Worm (Caenorhabditis elegans): Measurements from ENCODE around the gene T05B4.12.

- TF ChIP-seq mdl-1 (tag; optimal IDR thresholded peaks at IDR 0.05) (no peak), ces-1 (GFP tag; optimal IDR thresholded peaks at IDR 0.05) (no peak), unc-130 (GFP tag; optimal IDR thresholded peaks at IDR 0.05) (no peak), ztf-11 (tag; optimal IDR thresholded peaks at IDR 0.05) (no peak), fos-1 (tag; optimal IDR thresholded peaks at IDR 0.05) (no peak), snpc-4 (tag; optimal IDR thresholded peaks at IDR 0.05) (no peak), nhr-28 (tag; optimal IDR thresholded peaks at IDR 0.05) (no peak), daf-12 (tag; optimal IDR thresholded peaks at IDR 0.05) (no peak), ceh-82 (tag; optimal IDR thresholded peaks at IDR 0.05) (no peak), aha-1 (tag) (no peak), zag-1 (tag; optimal IDR thresholded peaks at IDR 0.05) (no peak), pha-4 (GFP tag; IDR thresholded peaks at IDR 0.05) (no peak), pha-4 (tag; optimal IDR thresholded peaks at IDR 0.05) (no peak)
Observed at ce11 chrV:4081283-4081682, 44.6 kb downstream of the T05B4.12 start, which contains the start of gene srh-211.

Data from whole organism, L4 larva.